Fruit fly (Drosophila melanogaster): ENCODE measurements around the gene CG10657.
A peak's percentile ranks its signal among the peaks of the same experiment; 100 is the strongest.

CG10657 gene

DNA sequence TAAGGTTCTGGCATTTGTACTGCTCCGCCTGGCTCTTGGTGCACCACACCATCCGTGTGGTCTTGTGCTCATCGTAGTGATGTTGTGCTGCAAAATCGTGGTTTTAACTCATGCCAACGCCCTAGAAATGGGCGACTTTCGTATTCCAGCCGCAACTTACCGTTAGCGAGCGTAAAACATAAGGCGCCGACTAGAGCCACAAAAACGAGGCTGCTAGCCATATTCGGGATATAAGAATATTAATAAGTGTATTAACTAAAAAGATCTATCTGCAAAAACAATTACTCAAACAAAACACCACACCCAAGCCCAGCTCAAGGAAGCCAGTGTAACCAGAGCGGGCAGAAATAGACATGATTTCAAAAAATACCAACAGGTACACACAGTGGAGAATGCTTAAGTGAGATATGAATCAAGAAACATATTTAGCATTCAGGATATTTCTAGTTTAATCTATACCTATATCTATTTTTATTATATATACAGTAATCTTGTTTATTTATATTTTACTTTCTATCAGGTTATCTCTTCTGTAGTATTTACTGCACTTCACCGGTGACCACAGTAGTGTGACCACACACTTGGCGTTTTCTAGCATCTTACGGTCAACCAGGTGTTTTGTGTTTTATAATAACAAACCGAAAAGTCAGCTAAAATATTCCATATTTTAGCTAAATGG is 36.5 kb upstream of the CG10657 start, which contains the start of the genes Tsf2 and CG34242 (continued):
- TF ChIP-seq wor (GFP tag; IDR thresholded peaks at IDR 0.05) (no peak), CG13123 (GFP tag; optimal IDR thresholded peaks at IDR 0.05) (no peak), nmo (GFP tag; optimal IDR thresholded peaks at IDR 0.05) (peak; percentile 65), pzg (GFP tag; optimal IDR thresholded peaks at IDR 0.05) (peak; percentile 57), CG15696 (tag; optimal IDR thresholded peaks at IDR 0.05) (peak; percentile 57), GATAe (GFP tag; conservative IDR thresholded peaks at IDR 0.05) (peak; percentile 51), sug (tag; optimal IDR thresholded peaks at IDR 0.05) (peak; percentile 77), CG32767 (GFP tag; IDR thresholded peaks at IDR 0.05) (no peak), gem (tag; optimal IDR thresholded peaks at IDR 0.05) (peak; percentile 81), Nf-YA (GFP tag; IDR thresholded peaks at IDR 0.05) (peak; percentile 91), CG3281 (GFP tag; optimal IDR thresholded peaks at IDR 0.05) (peak; percentile 71), CG4854 (GFP tag; optimal IDR thresholded peaks at IDR 0.05) (peak; percentile 18), CG18619 (GFP tag; optimal IDR thresholded peaks at IDR 0.05) (no peak), E2f2 (GFP tag; IDR thresholded peaks at IDR 0.05) (peak; percentile 24; the same call in 1 of the 2 replicates), CG7928 (GFP tag; optimal IDR thresholded peaks at IDR 0.05) (peak; percentile 42), CG8089 (GFP tag; optimal IDR thresholded peaks at IDR 0.05) (no peak), CTCF (GFP tag; optimal IDR thresholded peaks at IDR 0.05) (peak; percentile 10), so (GFP tag; IDR thresholded peaks at IDR 0.05) (peak; percentile 48; the same call in 1 of the 3 replicates), ERR (GFP tag; optimal IDR thresholded peaks at IDR 0.05) (no peak), CG10274 (GFP tag; optimal IDR thresholded peaks at IDR 0.05) (no peak), HLH3B (GFP tag; IDR thresholded peaks at IDR 0.05) (peak; percentile 93), Hmx (GFP tag; optimal IDR thresholded peaks at IDR 0.05) (no peak), CG31441 (GFP tag; IDR thresholded peaks at IDR 0.05) (peak; percentile 89), CG34422 (GFP tag; IDR thresholded peaks at IDR 0.05) (peak; percentile 92), CG10959 (GFP tag; IDR thresholded peaks at IDR 0.05) (peak; percentile 68), Side (GFP tag; optimal IDR thresholded peaks at IDR 0.05) (no peak), Xbp1 (GFP tag; optimal IDR thresholded peaks at IDR 0.05) (no peak), Mes4 (GFP tag; optimal IDR thresholded peaks at IDR 0.05) (no peak), ro (GFP tag; IDR thresholded peaks at IDR 0.05) (peak; percentile 89), CG16863 (GFP tag; optimal IDR thresholded peaks at IDR 0.05) (no peak), CG12744 (GFP tag; optimal IDR thresholded peaks at IDR 0.05) (no peak), E2f1 (GFP tag; IDR thresholded peaks at IDR 0.05) (peak; percentile 93), Gug (GFP tag; IDR thresholded peaks at IDR 0.05) (peak; percentile 91), dmrt11E (tag; optimal IDR thresholded peaks at IDR 0.05) (no peak), ewg (GFP tag; optimal IDR thresholded peaks at IDR 0.05) (no peak), Dip3 (GFP tag; optimal IDR thresholded peaks at IDR 0.05) (peak; percentile 34), CG12104 (GFP tag; optimal IDR thresholded peaks at IDR 0.05) (peak; percentile 45), CG3726 (GFP tag; IDR thresholded peaks at IDR 0.05) (peak; percentile 84; the same call in 2 of the 3 replicates), CG6813 (GFP tag; optimal IDR thresholded peaks at IDR 0.05) (no peak), sens (GFP tag) (peak; percentile 67), sisA (GFP tag; IDR thresholded peaks at IDR 0.05) (peak; percentile 96), sr (GFP tag; IDR thresholded peaks at IDR 0.05) (peak; percentile 27; the same call in 1 of the 3 replicates), pros (GFP tag; optimal IDR thresholded peaks at IDR 0.05) (no peak), pb (GFP tag; optimal IDR thresholded peaks at IDR 0.05) (no peak), jing (GFP tag; optimal IDR thresholded peaks at IDR 0.05) (no peak), CG17186 (GFP tag; optimal IDR thresholded peaks at IDR 0.05) (peak; percentile 56), CG2875 (GFP tag; optimal IDR thresholded peaks at IDR 0.05) (no peak), da (GFP tag; optimal IDR thresholded peaks at IDR 0.05) (no peak), CG17359 (tag; optimal IDR thresholded peaks at IDR 0.05) (peak; percentile 92), CG10321 (GFP tag; IDR thresholded peaks at IDR 0.05) (no peak), fd64A (GFP tag; optimal IDR thresholded peaks at IDR 0.05) (no peak), CG30020 (tag; optimal IDR thresholded peaks at IDR 0.05) (peak; percentile 69)

All from whole organism, embryonic.